Worm (Caenorhabditis elegans) whole organism, midembryonic: ENCODE measurements around the gene H12I13.1.

Experiments
- flt-1 ChIP-seq: fragments of 200-800 bp; sonication (Bioruptor generic); IDR thresholded peaks from 2 replicates; pipeline ENCODE4 v1.3.6; 2022; ENCODE audit warnings: missing genetic modification characterization, missing compliant biosample characterization
- med-1 ChIP-seq: sonication (generic microtip); optimal IDR thresholded peaks from 2 replicates; lab custom pipeline; 2017; ENCODE audit warnings: missing genetic modification characterization, mild to moderate bottlenecking, missing compliant biosample characterization, antibody characterized with exemption, missing genetic modification reagents; ENCODE audit not compliant: insufficient read depth
- ztf-23 ChIP-seq: fragments of 200-800 bp; sonication (Bioruptor generic); IDR thresholded peaks from 2 replicates; pipeline ENCODE4 v1.3.6; 2022; ENCODE audit warnings: missing genetic modification reagents, missing genetic modification characterization, missing compliant biosample characterization

DNA sequence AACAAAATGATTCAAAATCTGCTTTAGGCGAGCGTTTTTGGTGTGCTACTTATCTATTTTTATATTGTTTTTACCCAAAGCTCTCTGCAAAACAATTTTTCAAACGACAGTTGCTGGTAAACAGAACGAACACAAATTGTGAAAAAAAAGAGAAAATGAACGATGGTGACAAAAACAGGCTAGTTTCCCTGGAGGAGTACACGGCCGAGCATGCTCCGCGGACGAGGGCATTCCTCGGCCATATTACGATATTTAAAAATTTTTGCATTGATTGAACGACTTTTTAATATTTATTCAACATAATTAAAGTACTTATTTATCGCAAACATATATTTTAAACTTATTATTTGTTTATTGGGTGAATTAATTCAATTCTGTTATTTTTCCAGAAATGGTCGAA is 30.5 kb upstream of the H12I13.1 start, which contains the start of the genes tpp-2 and rbbp-5:
- TF ChIP-seq flt-1 (GFP tag; lab: Robert Waterston, UW), result 0 out of 2 replicates have a peak, but pooled peaks have one; percentile 47
- TF ChIP-seq ztf-23 (GFP tag; lab: Robert Waterston, UW), result no peak
- TF ChIP-seq med-1 (GFP tag; lab: Kevin White, UChicago), result no peak
